Fruit fly (Drosophila melanogaster): Measurements from ENCODE around the gene CG9588.

Gene CG9588

DNA sequence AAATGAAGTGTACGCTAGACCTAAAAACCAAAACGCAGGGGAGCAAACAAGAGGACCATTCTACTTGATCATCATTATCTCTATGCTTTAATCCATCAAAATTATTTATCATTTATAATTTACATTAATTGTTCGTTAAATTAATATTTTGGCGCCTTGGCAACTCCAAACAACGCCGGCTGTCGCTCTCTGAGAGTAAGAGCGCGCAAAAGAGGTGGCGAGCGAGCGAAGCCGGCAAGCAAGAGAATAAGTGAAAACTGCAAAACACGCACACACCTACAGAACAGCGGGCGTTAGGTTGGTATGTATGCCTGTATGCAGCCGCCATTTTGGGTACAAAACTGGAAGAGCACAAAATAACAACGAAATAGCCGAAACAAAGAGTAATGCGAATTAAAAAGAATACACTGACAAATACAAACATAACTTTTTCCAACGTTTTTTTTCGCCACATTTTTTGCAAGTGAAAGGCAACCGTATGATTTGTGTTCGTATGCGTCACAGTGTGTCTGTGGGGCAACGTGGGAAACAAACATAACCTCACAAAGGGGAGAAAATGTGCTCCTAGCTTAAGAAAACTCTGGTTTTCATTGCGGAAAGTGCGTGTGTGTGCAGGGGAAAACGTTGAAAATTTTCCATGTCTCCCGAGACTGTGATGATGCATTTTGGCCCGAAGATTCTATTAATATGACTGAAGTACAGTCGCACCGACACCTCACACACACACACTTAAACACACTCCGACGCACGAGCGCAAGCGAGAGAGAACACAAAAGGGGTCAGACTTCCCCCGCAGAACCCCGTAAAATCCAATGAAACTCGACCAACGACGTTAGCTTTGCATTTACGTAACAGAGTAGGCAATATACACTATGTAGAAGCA, 31.5 kb downstream of the CG9588 start (continued):
- TF ChIP-seq CG1832 (GFP tag; optimal IDR thresholded peaks at IDR 0.05) (peak; percentile 53), CG18262 (tag; optimal IDR thresholded peaks at IDR 0.05) (peak; percentile 34), B-H1 (GFP tag; IDR thresholded peaks at IDR 0.05) (peak; percentile 27; the same call in 1 of the 3 replicates), CG10979 (tag; optimal IDR thresholded peaks at IDR 0.05) (peak; percentile 25), chinmo (GFP tag; IDR thresholded peaks at IDR 0.05; ENCODE audit: partially characterized antibody) (peak; percentile 88; the same call in 2 of the 4 replicates), phol (tag; optimal IDR thresholded peaks at IDR 0.05) (peak; percentile 90), CG34422 (GFP tag; IDR thresholded peaks at IDR 0.05) (peak; percentile 84; the same call in 1 of the 3 replicates), onecut (GFP tag; IDR thresholded peaks at IDR 0.05) (peak; percentile 44), pnt (GFP tag; optimal IDR thresholded peaks at IDR 0.05) (no peak), sna (GFP tag; IDR thresholded peaks at IDR 0.05; ENCODE audit: partially characterized antibody) (no peak), cg (GFP tag; optimal IDR thresholded peaks at IDR 0.05) (peak; percentile 92), CG32532 (GFP tag; IDR thresholded peaks at IDR 0.05) (peak; percentile 56; the same call in 1 of the 2 replicates), Doc3 (GFP tag; IDR thresholded peaks at IDR 0.05; ENCODE audit: partially characterized antibody) (no peak), kay (GFP tag; optimal IDR thresholded peaks at IDR 0.05) (peak; percentile 6), CG11695 (GFP tag; IDR thresholded peaks at IDR 0.05) (peak; percentile 42; the same call in 1 of the 3 replicates), Deaf1 (tag; optimal IDR thresholded peaks at IDR 0.05) (peak; percentile 63), Oli (tag; optimal IDR thresholded peaks at IDR 0.05) (no peak), CG6683 (GFP tag; optimal IDR thresholded peaks at IDR 0.05) (peak; percentile 25), CG31365 (tag; optimal IDR thresholded peaks at IDR 0.05) (peak; percentile 6), Atf3 (GFP tag; optimal IDR thresholded peaks at IDR 0.05) (no peak), PHDP (tag; optimal IDR thresholded peaks at IDR 0.05) (peak; percentile 77), H2.0 (GFP tag; IDR thresholded peaks at IDR 0.05) (0 out of 2 replicates have a peak, but pooled peaks have one; percentile 10), croc (GFP tag; conservative IDR thresholded peaks at IDR 0.05) (no peak), lilli (GFP tag; optimal IDR thresholded peaks at IDR 0.05) (peak; percentile 63), C15 (GFP tag; IDR thresholded peaks at IDR 0.05) (0 out of 3 replicates have a peak, but pooled peaks have one; percentile 25), knrl (GFP tag; IDR thresholded peaks at IDR 0.05; ENCODE audit: partially characterized antibody) (no peak), Spps (tag; optimal IDR thresholded peaks at IDR 0.05) (no peak), sob (GFP tag; IDR thresholded peaks at IDR 0.05) (0 out of 2 replicates have a peak, but pooled peaks have one; percentile 6), al (GFP tag; IDR thresholded peaks at IDR 0.05) (no peak), CHES-1-like (GFP tag; optimal IDR thresholded peaks at IDR 0.05) (peak; percentile 40), CG12769 (tag; optimal IDR thresholded peaks at IDR 0.05) (peak; percentile 17), insv (GFP tag; optimal IDR thresholded peaks at IDR 0.05) (peak in 1 of 2 experiments; percentile 33), sisA (GFP tag; IDR thresholded peaks at IDR 0.05) (no peak), CG7556 (GFP tag; optimal IDR thresholded peaks at IDR 0.05) (peak; percentile 34), gem (tag; optimal IDR thresholded peaks at IDR 0.05) (peak; percentile 62), Vsx1 (GFP tag; optimal IDR thresholded peaks at IDR 0.05) (peak; percentile 7), CG4820 (GFP tag; optimal IDR thresholded peaks at IDR 0.05) (no peak), CG33213 (GFP tag; optimal IDR thresholded peaks at IDR 0.05) (no peak), inv (GFP tag; IDR thresholded peaks at IDR 0.05; ENCODE audit: partially characterized antibody) (no peak), CG12659 (GFP tag; optimal IDR thresholded peaks at IDR 0.05) (peak; percentile 52), jigr1 (GFP tag; IDR thresholded peaks at IDR 0.05) (no peak), amos (GFP tag; IDR thresholded peaks at IDR 0.05; ENCODE audit: partially characterized antibody) (no peak), CG7271 (tag; optimal IDR thresholded peaks at IDR 0.05) (no peak), ems (GFP tag; optimal IDR thresholded peaks at IDR 0.05) (peak; percentile 39), luna (GFP tag; optimal IDR thresholded peaks at IDR 0.05) (no peak), fd3F (GFP tag; optimal IDR thresholded peaks at IDR 0.05) (peak; percentile 8), Drgx (GFP tag; IDR thresholded peaks at IDR 0.05) (peak; percentile 55), tio (GFP tag; optimal IDR thresholded peaks at IDR 0.05) (no peak)
